Fruit fly (Drosophila melanogaster) whole organism, prepupa: Measurements from ENCODE around the gene Tbcd.

Source experiments
- Blimp-1 ChIP-seq: fragments of 200-800 bp; sonication (Bioruptor generic); optimal IDR thresholded peaks from 3 replicates; lab custom pipeline; 2017; ENCODE audit warnings: missing biosample characterization, missing genetic modification characterization, mild to moderate bottlenecking, moderate library complexity, missing genetic modification reagents
- CG10631 ChIP-seq: fragments of 200-800 bp; sonication (Bioruptor generic); optimal IDR thresholded peaks from 2 replicates; lab custom pipeline; 2016; ENCODE audit warnings: missing biosample characterization, missing genetic modification characterization
- CG10669 ChIP-seq: fragments of 200-800 bp; sonication (Bioruptor generic); optimal IDR thresholded peaks from 3 replicates; lab custom pipeline; 2018; ENCODE audit warnings: missing biosample characterization, mild to moderate bottlenecking, missing genetic modification characterization, moderate library complexity
- CG11294 ChIP-seq: fragments of 200-800 bp; sonication (Bioruptor generic); IDR thresholded peaks from 2 replicates; pipeline ENCODE4 v1.3.6; 2022; ENCODE audit warnings: missing biosample characterization, missing genetic modification characterization
- CG11762 ChIP-seq: fragments of 200-800 bp; sonication (Bioruptor generic); optimal IDR thresholded peaks from 3 replicates; lab custom pipeline; 2016; ENCODE audit warnings: missing biosample characterization, missing genetic modification characterization; ENCODE audit not compliant: insufficient read depth
- CG11902 ChIP-seq: fragments of 200-800 bp; sonication (Bioruptor generic); optimal IDR thresholded peaks from 3 replicates; lab custom pipeline; 2016; ENCODE audit warnings: missing biosample characterization, missing genetic modification characterization
- CG15336 ChIP-seq: fragments of 200-800 bp; sonication (Bioruptor generic); IDR thresholded peaks from 2 replicates; pipeline ENCODE4 v1.3.6; 2022; ENCODE audit warnings: missing biosample characterization, missing genetic modification characterization
- CG1621 ChIP-seq: fragments of 200-800 bp; sonication (Bioruptor generic); optimal IDR thresholded peaks from 3 replicates; lab custom pipeline; 2018; ENCODE audit warnings: missing biosample characterization, mild to moderate bottlenecking, missing genetic modification characterization
- CG31627 ChIP-seq: fragments of 200-800 bp; sonication (Bioruptor generic); optimal IDR thresholded peaks from 3 replicates; lab custom pipeline; 2016; ENCODE audit warnings: missing biosample characterization, missing genetic modification characterization
- CG34406 ChIP-seq: fragments of 200-800 bp; sonication (Bioruptor generic); optimal IDR thresholded peaks from 3 replicates; lab custom pipeline; 2016; ENCODE audit warnings: missing biosample characterization, missing genetic modification characterization
- CG3919 ChIP-seq: fragments of 200-800 bp; sonication (Bioruptor generic); optimal IDR thresholded peaks from 3 replicates; lab custom pipeline; 2016; ENCODE audit warnings: missing biosample characterization, missing genetic modification characterization
- CG4318 ChIP-seq: fragments of 200-800 bp; sonication (Bioruptor generic); optimal IDR thresholded peaks from 3 replicates; lab custom pipeline; 2017; ENCODE audit warnings: missing biosample characterization, mild to moderate bottlenecking, missing genetic modification characterization
- CG6276 ChIP-seq: fragments of 200-800 bp; sonication (Bioruptor generic); optimal IDR thresholded peaks from 2 replicates; lab custom pipeline; 2017; ENCODE audit warnings: missing biosample characterization, mild to moderate bottlenecking, missing genetic modification characterization
- CG6792 ChIP-seq: fragments of 200-800 bp; sonication (Bioruptor generic); optimal IDR thresholded peaks from 3 replicates; lab custom pipeline; 2016; ENCODE audit warnings: missing biosample characterization, missing genetic modification characterization
- CG6808 ChIP-seq: fragments of 200-800 bp; sonication (Bioruptor generic); optimal IDR thresholded peaks from 3 replicates; lab custom pipeline; 2017; ENCODE audit warnings: missing biosample characterization, missing genetic modification characterization, mild to moderate bottlenecking, moderate library complexity, missing genetic modification reagents
- CG6854 ChIP-seq: fragments of 200-800 bp; sonication (Bioruptor generic); optimal IDR thresholded peaks from 2 replicates; lab custom pipeline; 2017; ENCODE audit warnings: missing biosample characterization, mild to moderate bottlenecking, missing genetic modification characterization
- CG7368 ChIP-seq: fragments of 200-800 bp; sonication (Bioruptor generic); optimal IDR thresholded peaks from 3 replicates; lab custom pipeline; 2016; ENCODE audit warnings: missing biosample characterization, missing genetic modification characterization
- CG8119 ChIP-seq: fragments of 200-800 bp; sonication (Bioruptor generic); IDR thresholded peaks from 3 replicates; pipeline ENCODE4 v1.3.6; 2022; ENCODE audit warnings: missing biosample characterization, missing genetic modification characterization
- CG8319 ChIP-seq: fragments of 200-800 bp; sonication (Bioruptor generic); optimal IDR thresholded peaks from 3 replicates; lab custom pipeline; 2016; ENCODE audit warnings: missing biosample characterization, missing genetic modification characterization
- CG8632 ChIP-seq: fragments of 200-800 bp; sonication (Bioruptor generic); optimal IDR thresholded peaks from 3 replicates; lab custom pipeline; 2016; ENCODE audit warnings: missing biosample characterization, missing genetic modification characterization
- CG9139 ChIP-seq: fragments of 200-800 bp; sonication (Bioruptor generic); optimal IDR thresholded peaks from 3 replicates; lab custom pipeline; 2017; ENCODE audit warnings: missing biosample characterization, mild to moderate bottlenecking, missing genetic modification characterization
- Eip75B ChIP-seq: fragments of 200-800 bp; sonication (Bioruptor generic); optimal IDR thresholded peaks from 3 replicates; lab custom pipeline; 2016; ENCODE audit warnings: missing biosample characterization, missing genetic modification characterization
- Eip93F ChIP-seq: fragments of 200-800 bp; sonication (Bioruptor generic); optimal IDR thresholded peaks from 2 replicates; lab custom pipeline; 2016; ENCODE audit warnings: missing biosample characterization, mild to moderate bottlenecking, missing genetic modification characterization
- Ets21C ChIP-seq: fragments of 200-800 bp; sonication (Bioruptor generic); optimal IDR thresholded peaks from 3 replicates; lab custom pipeline; 2016; ENCODE audit warnings: missing biosample characterization, missing genetic modification characterization
- Gug ChIP-seq: fragments of 200-800 bp; sonication (Bioruptor generic); IDR thresholded peaks from 2 replicates; pipeline ENCODE4 v1.3.6; 2022; ENCODE audit warnings: missing biosample characterization, missing genetic modification characterization
- Hr38 ChIP-seq: sonication (Bioruptor generic); optimal IDR thresholded peaks from 2 replicates; lab custom pipeline; 2016; ENCODE audit warnings: missing biosample characterization, missing genetic modification characterization
- Hr39 ChIP-seq: fragments of 200-800 bp; sonication (Bioruptor generic); optimal IDR thresholded peaks from 2 replicates; lab custom pipeline; 2016; ENCODE audit warnings: missing biosample characterization, missing genetic modification characterization
- Lpt ChIP-seq: fragments of 200-800 bp; sonication (Bioruptor generic); optimal IDR thresholded peaks from 3 replicates; lab custom pipeline; 2016; ENCODE audit warnings: missing biosample characterization, missing genetic modification characterization
- Met ChIP-seq: fragments of 200-800 bp; sonication (Bioruptor generic); optimal IDR thresholded peaks from 3 replicates; lab custom pipeline; 2016; ENCODE audit warnings: missing biosample characterization, missing genetic modification characterization
- OdsH ChIP-seq: fragments of 200-800 bp; sonication (Bioruptor generic); optimal IDR thresholded peaks from 3 replicates; lab custom pipeline; 2016; ENCODE audit warnings: missing biosample characterization, missing genetic modification characterization
- Smox ChIP-seq: fragments of 200-800 bp; sonication (Bioruptor generic); optimal IDR thresholded peaks from 3 replicates; lab custom pipeline; 2016; ENCODE audit warnings: missing biosample characterization, missing genetic modification characterization
- Sox102F ChIP-seq: fragments of 200-800 bp; sonication (Bioruptor generic); optimal IDR thresholded peaks from 2 replicates; lab custom pipeline; 2016; ENCODE audit warnings: missing biosample characterization, mild to moderate bottlenecking, missing genetic modification characterization
- Sox14 ChIP-seq: fragments of 200-800 bp; sonication (Bioruptor generic); optimal IDR thresholded peaks from 3 replicates; lab custom pipeline; 2016; ENCODE audit warnings: missing biosample characterization, missing genetic modification characterization
- Sox15 ChIP-seq: fragments of 200-800 bp; sonication (Bioruptor generic); optimal IDR thresholded peaks from 3 replicates; lab custom pipeline; 2016; ENCODE audit warnings: missing biosample characterization, missing genetic modification characterization
- achi ChIP-seq: fragments of 200-800 bp; sonication (Bioruptor generic); optimal IDR thresholded peaks from 3 replicates; lab custom pipeline; 2016; ENCODE audit warnings: missing biosample characterization, missing genetic modification characterization
- cyc ChIP-seq: fragments of 200-800 bp; sonication (Bioruptor generic); optimal IDR thresholded peaks from 3 replicates; lab custom pipeline; 2016; ENCODE audit warnings: missing biosample characterization, missing genetic modification characterization
- dac ChIP-seq: fragments of 200-800 bp; sonication (Bioruptor generic); optimal IDR thresholded peaks from 2 replicates; lab custom pipeline; 2017; ENCODE audit warnings: missing biosample characterization, mild to moderate bottlenecking, missing genetic modification characterization
- dsx ChIP-seq: fragments of 200-800 bp; optimal IDR thresholded peaks from 3 replicates; lab custom pipeline; 2019; ENCODE audit warnings: missing biosample characterization, mild to moderate bottlenecking, missing genetic modification characterization, moderate library complexity; ENCODE audit not compliant: poor library complexity, severe bottlenecking
- esn ChIP-seq: fragments of 200-800 bp; sonication (Bioruptor generic); optimal IDR thresholded peaks from 2 replicates; lab custom pipeline; 2016; ENCODE audit warnings: missing biosample characterization, mild to moderate bottlenecking, missing genetic modification characterization, moderate library complexity
- fd59A ChIP-seq: fragments of 200-800 bp; sonication (Bioruptor generic); optimal IDR thresholded peaks from 2 replicates; lab custom pipeline; 2017; ENCODE audit warnings: missing biosample characterization, mild to moderate bottlenecking, missing genetic modification characterization, missing genetic modification reagents
- fd85E ChIP-seq: fragments of 200-800 bp; sonication (Bioruptor generic); optimal IDR thresholded peaks from 3 replicates; lab custom pipeline; 2016; ENCODE audit warnings: missing biosample characterization, missing genetic modification characterization
- fkh ChIP-seq: fragments of 200-800 bp; sonication (Bioruptor generic); optimal IDR thresholded peaks from 3 replicates; lab custom pipeline; 2017; ENCODE audit warnings: missing biosample characterization, mild to moderate bottlenecking, missing genetic modification characterization, moderate library complexity
- lz ChIP-seq: fragments of 200-800 bp; sonication (Bioruptor generic); optimal IDR thresholded peaks from 3 replicates; lab custom pipeline; 2016; ENCODE audit warnings: missing biosample characterization, missing genetic modification characterization
- pdm3 ChIP-seq: fragments of 200-800 bp; sonication (Bioruptor generic); optimal IDR thresholded peaks from 3 replicates; lab custom pipeline; 2016; ENCODE audit warnings: missing biosample characterization, missing genetic modification characterization
- salr ChIP-seq, 2 experiments: fragments of 200-800 bp; sonication (Bioruptor generic); optimal IDR thresholded peaks; 3 replicates each; lab custom pipeline; 2016 to 2018; ENCODE audit warnings: missing biosample characterization in 2 of 2, missing genetic modification characterization in 2 of 2, mild to moderate bottlenecking in 1 of 2
- ss ChIP-seq, 2 experiments: fragments of 200-800 bp; sonication (Bioruptor generic); optimal IDR thresholded peaks; 2 replicates in 1 of 2; 3 replicates in 1 of 2; lab custom pipeline; 2017 to 2018; ENCODE audit warnings: mild to moderate bottlenecking in 2 of 2, missing biosample characterization in 2 of 2, missing genetic modification characterization in 2 of 2, moderate library complexity in 1 of 2
- svp ChIP-seq: fragments of 200-800 bp; sonication (Bioruptor generic); peaks from one replicate; lab custom pipeline; 2016; ENCODE audit warnings: missing biosample characterization, missing genetic modification characterization
- topi ChIP-seq: fragments of 200-800 bp; sonication (Bioruptor generic); optimal IDR thresholded peaks from 3 replicates; lab custom pipeline; 2016; ENCODE audit warnings: missing biosample characterization, missing genetic modification characterization
- vri ChIP-seq: fragments of 200-800 bp; sonication (Bioruptor generic); optimal IDR thresholded peaks from 3 replicates; lab custom pipeline; 2016; ENCODE audit warnings: missing biosample characterization, mild to moderate bottlenecking, missing genetic modification characterization

The Tbcd gene

dm6 chr2L:2184659-2185058 lies 37.3 kb downstream of the Tbcd start (continued):
- peak; percentile 61 for TF ChIP-seq achi (GFP tag; lab: Kevin White, UChicago)
- TF ChIP-seq Sox14 = peak; percentile 9
- TF ChIP-seq Eip93F (GFP tag; lab: Kevin White, UChicago) = peak; percentile 16
- TF ChIP-seq fkh (GFP tag; lab: Kevin White, UChicago) = no peak
- TF ChIP-seq Eip75B (GFP tag; lab: Kevin White, UChicago) = peak; percentile 40
- TF ChIP-seq fd85E = no peak
- TF ChIP-seq CG6792 (GFP tag; lab: Kevin White, UChicago) = peak; percentile 52
- peak; percentile 17 for TF ChIP-seq topi (GFP tag; lab: Kevin White, UChicago)
- TF ChIP-seq CG6854 (GFP tag; lab: Kevin White, UChicago) = no peak
- TF ChIP-seq CG7368 = peak; percentile 10
- peak; percentile 43 for TF ChIP-seq pdm3 (GFP tag; lab: Kevin White, UChicago)
- TF ChIP-seq cyc (GFP tag; lab: Kevin White, UChicago) = no peak
- 0 out of 2 replicates have a peak, but pooled peaks have one; percentile 46 for TF ChIP-seq Gug (GFP tag; lab: Robert Waterston, UW)

- TF ChIP-seq Smox (GFP tag; lab: Kevin White, UChicago) (peak; percentile 49), CG8319 (GFP tag; lab: Kevin White, UChicago) (peak; percentile 8), Sox102F (GFP tag; lab: Kevin White, UChicago) (peak; percentile 20), CG6808 (GFP tag; lab: Kevin White, UChicago) (no peak), Hr38 (GFP tag; lab: Kevin White, UChicago) (no peak), CG9139 (GFP tag; lab: Kevin White, UChicago) (no peak), CG7368 (peak; percentile 8), Ets21C (GFP tag; lab: Kevin White, UChicago) (peak; percentile 6), CG8119 (GFP tag; lab: Robert Waterston, UW) (peak; percentile 69), CG6792 (GFP tag; lab: Kevin White, UChicago) (peak; percentile 54), Blimp-1 (GFP tag; lab: Kevin White, UChicago) (no peak), CG6276 (GFP tag; lab: Kevin White, UChicago) (peak; percentile 66), Met (GFP tag; lab: Kevin White, UChicago) (peak; percentile 48), CG11902 (GFP tag; lab: Kevin White, UChicago) (peak; percentile 33), CG34406 (GFP tag; lab: Kevin White, UChicago) (peak; percentile 53), lz (GFP tag; lab: Kevin White, UChicago) (peak; percentile 36), ss (GFP tag; optimal IDR thresholded peaks at IDR 0.05; lab: Kevin White, UChicago) (no peak), CG8632 (GFP tag; lab: Kevin White, UChicago) (peak; percentile 42), CG15336 (GFP tag; lab: Robert Waterston, UW) (peak; percentile 45; the same call in 1 of the 2 replicates), svp (GFP tag; lab: Kevin White, UChicago) (peak; percentile 62), CG1621 (no peak), Hr39 (GFP tag; lab: Kevin White, UChicago) (peak; percentile 19), CG6854 (GFP tag; lab: Kevin White, UChicago) (no peak), fd85E (no peak), fd59A (GFP tag; lab: Kevin White, UChicago) (no peak), CG11762 (GFP tag; lab: Kevin White, UChicago) (peak; percentile 2), CG11294 (GFP tag; lab: Robert Waterston, UW) (0 out of 2 replicates have a peak, but pooled peaks have one; percentile 27), CG10669 (no peak), achi (GFP tag; lab: Kevin White, UChicago) (peak; percentile 57), Sox15 (no peak), cyc (GFP tag; lab: Kevin White, UChicago) (no peak), CG31627 (GFP tag; lab: Kevin White, UChicago) (peak; percentile 14), salr (GFP tag; optimal IDR thresholded peaks at IDR 0.05; lab: Kevin White, UChicago) (no peak), vri (GFP tag; lab: Kevin White, UChicago) (no peak), esn (GFP tag; lab: Kevin White, UChicago) (peak; percentile 53), dac (peak; percentile 47), OdsH (GFP tag; lab: Kevin White, UChicago) (peak; percentile 64), dsx (GFP tag; lab: Kevin White, UChicago) (no peak), CG10631 (GFP tag; lab: Kevin White, UChicago) (peak; percentile 47), Lpt (GFP tag; lab: Kevin White, UChicago) (no peak), CG3919 (peak; percentile 40), CG4318 (GFP tag; lab: Kevin White, UChicago) (peak; percentile 67)
Measured at dm6 chr2L:2185373-2185772, 38.1 kb downstream of the Tbcd start.
